Worm (Caenorhabditis elegans) whole organism, L2 larva: ENCODE results near the gene Y116A8C.37.

Experiments
- ceh-16 ChIP-seq: fragments of 150-350 bp; optimal IDR thresholded peaks from 2 replicates; lab custom pipeline; 2014; ENCODE audit warnings: missing biosample characterization, missing genetic modification characterization
- crh-2 ChIP-seq: sonication (generic microtip); optimal IDR thresholded peaks from 2 replicates; lab custom pipeline; 2017; ENCODE audit warnings: missing biosample characterization, missing genetic modification characterization
- lin-39 ChIP-seq: fragments of 150-350 bp; optimal IDR thresholded peaks from 2 replicates; lab custom pipeline; 2014; ENCODE audit warnings: missing biosample characterization, missing genetic modification reagents, missing genetic modification characterization
- lsy-2 ChIP-seq, 2 experiments: fragments of 150-350 bp in 1 of 2; sonication (generic microtip) in 1 of 2; optimal IDR thresholded peaks; 2 replicates each; lab custom pipeline; 2014 to 2017; ENCODE audit warnings: missing biosample characterization in 2 of 2, missing genetic modification characterization in 2 of 2
- nhr-10 ChIP-seq: sonication (generic microtip); optimal IDR thresholded peaks from 2 replicates; lab custom pipeline; 2017; ENCODE audit warnings: missing biosample characterization, missing genetic modification characterization
- nhr-237 ChIP-seq: fragments of 150-350 bp; optimal IDR thresholded peaks from 2 replicates; lab custom pipeline; 2014; ENCODE audit warnings: missing biosample characterization, missing genetic modification characterization
- nhr-6 ChIP-seq: fragments of 150-350 bp; optimal IDR thresholded peaks from 2 replicates; lab custom pipeline; 2014; ENCODE audit warnings: missing biosample characterization, missing genetic modification characterization
- skn-1 ChIP-seq: sonication (generic microtip); optimal IDR thresholded peaks from 2 replicates; lab custom pipeline; 2017; ENCODE audit warnings: missing biosample characterization, missing genetic modification characterization
- zag-1 ChIP-seq: fragments of 150-350 bp; optimal IDR thresholded peaks from 2 replicates; lab custom pipeline; 2014; ENCODE audit warnings: missing biosample characterization, missing genetic modification characterization

DNA sequence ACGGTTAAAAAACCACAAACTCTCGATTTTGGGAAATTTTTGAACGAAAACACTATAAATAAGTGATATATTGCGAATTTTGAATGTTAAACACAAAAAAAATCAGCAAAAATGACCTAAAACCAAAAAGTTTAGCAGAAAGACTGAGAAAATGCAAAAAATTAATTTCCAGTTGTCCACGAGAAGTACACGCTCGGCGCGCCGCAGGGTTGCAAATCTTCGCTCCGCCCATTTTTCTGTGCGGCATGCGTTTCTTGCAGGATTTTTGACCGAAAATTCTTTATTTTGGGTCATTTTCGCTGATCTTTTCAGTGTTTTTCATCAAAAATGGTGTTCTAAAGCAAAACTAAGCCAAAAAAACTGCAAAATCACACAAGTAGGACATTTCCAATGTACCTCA lies 46.1 kb downstream of the Y116A8C.37 start:
- TF ChIP-seq nhr-10 (no peak), lsy-2 (tag; optimal IDR thresholded peaks at IDR 0.05; lab: Kevin White, UChicago) (no peak), nhr-237 (tag; lab: Kevin White, UChicago) (no peak), lin-39 (tag; lab: Kevin White, UChicago) (no peak), crh-2 (tag; lab: Kevin White, UChicago) (no peak), nhr-6 (tag; lab: Kevin White, UChicago) (no peak), skn-1 (tag; lab: Kevin White, UChicago) (no peak), zag-1 (tag; lab: Kevin White, UChicago) (no peak), ceh-16 (tag; lab: Kevin White, UChicago) (no peak)
